Worm (Caenorhabditis elegans): ENCODE measurements around the gene F20G2.6.
A peak's percentile ranks its signal among the peaks of the same experiment; 100 is the strongest.

Gene F20G2.6

ce11 chrV:13762426-13763127 lies at the start of gene F20G2.6:
Gene F20G2.6 (plus strand): TSS chrV:13763077.
- no peak for TF ChIP-seq hlh-1 (tag; optimal IDR thresholded peaks at IDR 0.05)
- TF ChIP-seq nhr-12 (tag; optimal IDR thresholded peaks at IDR 0.05) = no peak
- TF ChIP-seq sem-2 (GFP tag; optimal IDR thresholded peaks at IDR 0.05) = no peak
- TF ChIP-seq ham-2 (GFP tag; optimal IDR thresholded peaks at IDR 0.05) = no peak
- TF ChIP-seq ces-1 (GFP tag; optimal IDR thresholded peaks at IDR 0.05) = peak; percentile 59

DNA sequence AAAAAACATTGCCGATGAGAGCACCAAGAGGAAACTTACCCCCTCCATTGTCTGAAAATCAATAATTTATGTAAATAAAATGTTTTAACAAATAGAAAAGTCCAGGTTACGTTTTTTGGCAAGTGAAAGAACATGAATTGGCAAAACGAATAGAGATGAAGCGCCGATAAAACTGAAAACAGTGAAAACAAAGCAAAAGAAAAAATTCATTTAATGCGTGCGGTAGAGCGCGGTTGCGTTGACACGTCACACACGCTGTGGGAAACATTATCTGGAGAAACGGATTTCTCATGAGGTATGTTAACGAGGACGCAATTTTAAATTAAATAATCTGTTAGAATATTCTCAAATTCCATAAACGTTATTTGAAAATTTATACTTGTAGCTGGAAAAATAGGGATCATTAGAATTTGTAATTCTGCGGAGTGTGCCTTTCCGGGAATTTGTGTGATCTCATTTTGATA lies 47.6 kb upstream of the F20G2.6 start, which contains the start of gene zipt-9:
Gene zipt-9 (minus strand): TSS at position 51 of the 464 bp plus-strand sequence.
- no peak for TF ChIP-seq tbx-8 (GFP tag; optimal IDR thresholded peaks at IDR 0.05)
- TF ChIP-seq unc-39 (tag; optimal IDR thresholded peaks at IDR 0.05) = no peak
- TF ChIP-seq ceh-43 (GFP tag; optimal IDR thresholded peaks at IDR 0.05) = no peak
- TF ChIP-seq cnd-1 (tag; optimal IDR thresholded peaks at IDR 0.05) = peak; percentile 54
- no peak for TF ChIP-seq flh-1 (GFP tag; optimal IDR thresholded peaks at IDR 0.05)
- TF ChIP-seq sem-2 (GFP tag; optimal IDR thresholded peaks at IDR 0.05) = peak; percentile 9
- no peak for TF ChIP-seq ham-2 (GFP tag; optimal IDR thresholded peaks at IDR 0.05)
- TF ChIP-seq M03D4.4 (tag; optimal IDR thresholded peaks at IDR 0.05) = peak; percentile 42
- no peak for TF ChIP-seq nhr-2 (tag; optimal IDR thresholded peaks at IDR 0.05)
- no peak for TF ChIP-seq snpc-4 (tag; optimal IDR thresholded peaks at IDR 0.05)
- peak; percentile 35 for TF ChIP-seq drap-1 (GFP tag; optimal IDR thresholded peaks at IDR 0.05)
- peak; percentile 83 for TF ChIP-seq mep-1 (tag; optimal IDR thresholded peaks at IDR 0.05)
- no peak for TF ChIP-seq unc-62 (GFP tag; optimal IDR thresholded peaks at IDR 0.05)
- TF ChIP-seq pha-4 (tag; optimal IDR thresholded peaks at IDR 0.05) = peak; percentile 42
- no peak for TF ChIP-seq nhr-76 (tag; optimal IDR thresholded peaks at IDR 0.05)
- no peak for TF ChIP-seq mab-5 (tag; optimal IDR thresholded peaks at IDR 0.05)
- TF ChIP-seq blmp-1 (tag; optimal IDR thresholded peaks at IDR 0.05) = peak; percentile 46
- TF ChIP-seq lsy-2 (tag; optimal IDR thresholded peaks at IDR 0.05) = peak; percentile 68
- no peak for TF ChIP-seq zip-8 (tag; optimal IDR thresholded peaks at IDR 0.05)
- TF ChIP-seq nhr-237 (tag; optimal IDR thresholded peaks at IDR 0.05) = peak; percentile 66
- TF ChIP-seq unc-120 (tag; optimal IDR thresholded peaks at IDR 0.05; ENCODE audit: poor library complexity, severe bottlenecking) = no peak
- TF ChIP-seq ceh-83 (GFP tag; optimal IDR thresholded peaks at IDR 0.05) = no peak
- peak; percentile 79 for TF ChIP-seq sptf-1 (tag; optimal IDR thresholded peaks at IDR 0.05)
- TF ChIP-seq ces-1 (GFP tag; optimal IDR thresholded peaks at IDR 0.05) = no peak
- TF ChIP-seq ceh-39 (tag; optimal IDR thresholded peaks at IDR 0.05) = peak; percentile 9
- no peak for TF ChIP-seq mls-2 (tag; optimal IDR thresholded peaks at IDR 0.05)
- no peak for TF ChIP-seq ztf-11 (tag; optimal IDR thresholded peaks at IDR 0.05)
- TF ChIP-seq nhr-12 (tag; optimal IDR thresholded peaks at IDR 0.05) = no peak
- TF ChIP-seq lin-13 (tag; optimal IDR thresholded peaks at IDR 0.05) = peak; percentile 64
- TF ChIP-seq hlh-1 (tag; optimal IDR thresholded peaks at IDR 0.05) = no peak
- TF ChIP-seq bed-3 (GFP tag; optimal IDR thresholded peaks at IDR 0.05) = no peak
- peak; percentile 20 for TF ChIP-seq lin-32 (GFP tag; optimal IDR thresholded peaks at IDR 0.05)
- peak; percentile 6 for TF ChIP-seq elt-1 (tag; optimal IDR thresholded peaks at IDR 0.05; ENCODE audit: borderline replicate concordance, insufficient read depth)
- no peak for TF ChIP-seq nhr-28 (tag; optimal IDR thresholded peaks at IDR 0.05)
- no peak for TF ChIP-seq elt-3 (tag; optimal IDR thresholded peaks at IDR 0.05)

- TF ChIP-seq drap-1 (GFP tag; optimal IDR thresholded peaks at IDR 0.05) (no peak), hlh-1 (tag; optimal IDR thresholded peaks at IDR 0.05) (no peak), unc-39 (tag; optimal IDR thresholded peaks at IDR 0.05) (no peak), elt-3 (tag; optimal IDR thresholded peaks at IDR 0.05) (no peak), unc-62 (GFP tag; optimal IDR thresholded peaks at IDR 0.05) (no peak), nhr-28 (tag; optimal IDR thresholded peaks at IDR 0.05) (no peak), pha-4 (tag; optimal IDR thresholded peaks at IDR 0.05) (no peak), M03D4.4 (tag; optimal IDR thresholded peaks at IDR 0.05) (no peak), sptf-1 (tag; optimal IDR thresholded peaks at IDR 0.05) (no peak), lsy-2 (tag; optimal IDR thresholded peaks at IDR 0.05) (no peak), elt-1 (tag; optimal IDR thresholded peaks at IDR 0.05; ENCODE audit: borderline replicate concordance, insufficient read depth) (no peak), unc-120 (tag; optimal IDR thresholded peaks at IDR 0.05; ENCODE audit: poor library complexity, severe bottlenecking) (no peak), nhr-76 (tag; optimal IDR thresholded peaks at IDR 0.05) (no peak), nhr-2 (tag; optimal IDR thresholded peaks at IDR 0.05) (no peak), snpc-4 (tag; optimal IDR thresholded peaks at IDR 0.05) (no peak), ces-1 (GFP tag; optimal IDR thresholded peaks at IDR 0.05) (no peak), mep-1 (tag; optimal IDR thresholded peaks at IDR 0.05) (no peak), mab-5 (tag; optimal IDR thresholded peaks at IDR 0.05) (no peak), nhr-237 (tag; optimal IDR thresholded peaks at IDR 0.05) (no peak)
Measured at ce11 chrV:13716531-13716930, 46.3 kb upstream of the F20G2.6 start, which contains the start of gene T01D3.6. Gene T01D3.6 (plus strand): TSS chrV:13716824.

Data from whole organism, mixed stage, embryonic.